Worm (Caenorhabditis elegans) whole organism, L4 larva: ENCODE results near the gene W06G6.20.

ENCODE experiments used
- Y5F2A.4 ChIP-seq: fragments of 200-800 bp; sonication (Bioruptor generic); optimal IDR thresholded peaks from 2 replicates; lab custom pipeline; 2018; ENCODE audit warnings: mild to moderate bottlenecking, missing genetic modification characterization, missing compliant biosample characterization
- daf-12 ChIP-seq: fragments of 150-350 bp; optimal IDR thresholded peaks from 2 replicates; lab custom pipeline; 2014; ENCODE audit warnings: missing biosample characterization, missing genetic modification reagents, missing genetic modification characterization
- dmd-8 ChIP-seq: fragments of 200-800 bp; sonication (Bioruptor generic); IDR thresholded peaks from 2 replicates; pipeline ENCODE4 v1.3.6; 2022; ENCODE audit warnings: missing genetic modification characterization, missing compliant biosample characterization
- lin-13 ChIP-seq: fragments of 150-350 bp; optimal IDR thresholded peaks from 2 replicates; lab custom pipeline; 2014; ENCODE audit warnings: missing biosample characterization, missing genetic modification reagents, missing genetic modification characterization
- lin-39 ChIP-seq: fragments of 150-350 bp; optimal IDR thresholded peaks from 2 replicates; lab custom pipeline; 2014; ENCODE audit warnings: missing biosample characterization, missing genetic modification reagents, missing genetic modification characterization
- unc-62 ChIP-seq, 3 experiments: fragments of 150-350 bp in 1 of 3; sonication (generic microtip); optimal IDR thresholded peaks in 2 of 3; peaks in 1 of 3; 1 replicate in 1 of 3; 2 replicates in 2 of 3; lab custom pipeline; 2014 to 2017; ENCODE audit warnings: missing biosample characterization in 3 of 3, missing genetic modification characterization in 3 of 3, missing genetic modification reagents in 3 of 3, missing genotype in 1 of 3
- ztf-11 ChIP-seq: fragments of 150-350 bp; optimal IDR thresholded peaks from 2 replicates; lab custom pipeline; 2014; ENCODE audit warnings: missing biosample characterization, missing genetic modification characterization

ce11 chrV:16648317-16649018 is at the start of gene W06G6.20:
- TF ChIP-seq lin-39, result no peak
- TF ChIP-seq daf-12 (tag; lab: Kevin White, UChicago), result no peak
- TF ChIP-seq Y5F2A.4 (GFP tag; lab: Kevin White, UChicago), result no peak
- no peak for TF ChIP-seq dmd-8 (GFP tag; lab: Robert Waterston, UW)
- no peak for TF ChIP-seq ztf-11 (tag; lab: Kevin White, UChicago)
- TF ChIP-seq lin-13, result no peak
- TF ChIP-seq unc-62 (GFP tag; optimal IDR thresholded peaks at IDR 0.05 in 1 of 2; lab: Kevin White, UChicago), result no peak
- TF ChIP-seq unc-62 (tag; optimal IDR thresholded peaks at IDR 0.05; lab: Kevin White, UChicago), result no peak
